Worm (Caenorhabditis elegans) whole organism, late embryonic: Measurements from ENCODE around the gene C01G5.25.
"Not testable (repeated sequence)": the region's sequence is repeated elsewhere in the genome, so short reads cannot be mapped to it uniquely, and the experiment has no call there.

ENCODE experiments used
- F13H6.1 ChIP-seq: sonication (generic microtip); optimal IDR thresholded peaks from 2 replicates; lab custom pipeline; 2016; ENCODE audit warnings: missing genetic modification characterization, missing compliant biosample characterization
- K09A11.1 ChIP-seq: sonication (generic microtip); optimal IDR thresholded peaks from 2 replicates; lab custom pipeline; 2017; ENCODE audit warnings: antibody characterized with exemption, mild to moderate bottlenecking, missing genetic modification characterization, missing compliant biosample characterization; ENCODE audit not compliant: insufficient read depth
- ets-4 ChIP-seq: sonication (generic microtip); optimal IDR thresholded peaks from 2 replicates; lab custom pipeline; 2016; ENCODE audit warnings: missing genetic modification characterization, missing compliant biosample characterization
- fax-1 ChIP-seq: sonication (generic microtip); optimal IDR thresholded peaks from 2 replicates; lab custom pipeline; 2016; ENCODE audit warnings: missing genotype, missing genetic modification characterization, missing compliant biosample characterization
- madf-2 ChIP-seq: sonication (generic microtip); optimal IDR thresholded peaks from 2 replicates; lab custom pipeline; 2017; ENCODE audit warnings: missing genetic modification characterization, missing compliant biosample characterization

Gene C01G5.25

DNA sequence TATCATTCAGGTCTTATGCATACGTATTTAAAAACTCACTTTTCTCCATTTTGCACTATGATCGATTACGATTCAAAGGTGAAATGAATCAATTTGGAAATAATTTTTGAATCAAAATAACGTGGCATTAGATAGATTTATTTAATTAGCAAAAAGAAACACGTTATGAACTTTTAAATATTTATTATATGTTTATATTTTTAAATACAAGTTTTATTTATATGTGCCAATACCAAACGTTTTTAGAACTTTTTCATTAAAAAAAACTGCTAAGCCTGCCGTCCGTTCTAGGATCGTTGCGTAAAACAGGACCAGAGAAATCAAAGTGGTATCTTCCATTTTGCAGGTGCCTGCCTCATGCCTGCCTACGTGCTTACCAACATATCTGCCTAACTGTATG, 55.8 kb downstream of the C01G5.25 start, which contains the start of gene F38A5.6:
Gene F38A5.6 (minus strand): TSS at position 101 of the 400 bp plus-strand sequence.
- TF ChIP-seq ets-4 (tag; lab: Kevin White, UChicago) (no peak), K09A11.1 (tag; lab: Kevin White, UChicago) (no peak)

DNA sequence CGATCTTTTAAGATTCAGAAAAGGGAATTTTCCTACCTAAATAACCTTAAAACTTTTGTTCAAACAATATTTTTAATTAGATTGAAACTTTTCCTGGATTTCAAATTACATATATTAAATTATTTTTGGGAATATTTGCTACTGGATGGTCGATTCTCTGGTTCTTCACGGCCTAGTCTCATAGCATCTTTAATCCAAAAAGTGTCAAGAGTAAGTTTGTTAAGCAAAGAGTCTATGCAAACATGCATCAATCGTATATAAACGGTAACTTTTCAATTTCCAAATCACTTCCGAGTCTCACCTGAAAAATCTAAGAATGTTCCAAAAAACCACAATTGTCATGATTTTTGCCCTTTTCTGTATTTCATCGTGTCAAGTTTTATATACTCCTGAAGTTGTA, 56.4 kb downstream of the C01G5.25 start, which contains the start of gene nspb-4:
Gene nspb-4 (plus strand): TSS at position 301 of the 400 bp plus-strand sequence.
- not testable (repeated sequence) for TF ChIP-seq F13H6.1, fax-1, madf-2 (tag; lab: Kevin White, UChicago)
